Worm (Caenorhabditis elegans) whole organism, young adult: ENCODE data around the gene F15B9.6.

Experiments
- ccch-3 ChIP-seq: fragments of 200-800 bp; sonication (Bioruptor generic); optimal IDR thresholded peaks from 2 replicates; lab custom pipeline; 2018; ENCODE audit warnings: mild to moderate bottlenecking, missing genetic modification characterization, missing compliant biosample characterization
- dpl-1 ChIP-seq: fragments of 150-350 bp; optimal IDR thresholded peaks from 2 replicates; lab custom pipeline; 2014; ENCODE audit warnings: missing biosample characterization, missing genetic modification reagents, missing genetic modification characterization
- hlh-12 ChIP-seq: sonication (generic microtip); optimal IDR thresholded peaks from 2 replicates; lab custom pipeline; 2016; ENCODE audit warnings: missing genetic modification characterization, missing compliant biosample characterization
- rcor-1 ChIP-seq: fragments of 200-800 bp; sonication (Bioruptor generic); IDR thresholded peaks from 2 replicates; pipeline ENCODE4 v1.3.6; 2022; ENCODE audit warnings: missing genetic modification reagents, missing genetic modification characterization, missing compliant biosample characterization
- snpc-4 ChIP-seq, 5 experiments: fragments of 150-350 bp in 1 of 5; sonication (generic microtip) in 4 of 5; optimal IDR thresholded peaks; 2 replicates each; lab custom pipeline; 2014 to 2018; ENCODE audit warnings: missing genetic modification characterization in 5 of 5, missing biosample characterization in 3 of 5, antibody characterized with exemption in 2 of 5, mild to moderate bottlenecking in 2 of 5, missing compliant biosample characterization in 2 of 5, missing genotype in 2 of 5, moderate library complexity in 2 of 5, missing genetic modification reagents in 1 of 5
- unc-62 ChIP-seq: fragments of 150-350 bp; optimal IDR thresholded peaks from 2 replicates; lab custom pipeline; 2014; ENCODE audit warnings: missing biosample characterization, missing genetic modification reagents, missing genetic modification characterization
- ztf-3 ChIP-seq: fragments of 200-800 bp; sonication (Bioruptor generic); optimal IDR thresholded peaks from 2 replicates; lab custom pipeline; 2018; ENCODE audit warnings: mild to moderate bottlenecking, missing genetic modification characterization, missing compliant biosample characterization

ce11 chrV:13026631-13027299 lies 12.8 kb downstream of the F15B9.6 start:
- no peak for TF ChIP-seq hlh-12 (tag; lab: Kevin White, UChicago)
- TF ChIP-seq ccch-3: no peak
- TF ChIP-seq dpl-1 (GFP tag; lab: Kevin White, UChicago): no peak
- no peak for TF ChIP-seq rcor-1
- TF ChIP-seq unc-62: no peak
- TF ChIP-seq ztf-3 (GFP tag; lab: Kevin White, UChicago): no peak
- no peak for TF ChIP-seq snpc-4 (GFP tag; optimal IDR thresholded peaks at IDR 0.05; lab: Kevin White, UChicago)
- no peak for TF ChIP-seq snpc-4 (tag; optimal IDR thresholded peaks at IDR 0.05; lab: Kevin White, UChicago)
